Worm (Caenorhabditis elegans) whole organism, L4 larva: ENCODE measurements around the gene col-76.

Experiments used
- lin-39 ChIP-seq: fragments of 150-350 bp; optimal IDR thresholded peaks from 2 replicates; lab custom pipeline; 2014; ENCODE audit warnings: missing biosample characterization, missing genetic modification reagents, missing genetic modification characterization
- mep-1 ChIP-seq: fragments of 150-350 bp; sonication (generic microtip); optimal IDR thresholded peaks from 3 replicates; lab custom pipeline; 2014; ENCODE audit warnings: missing biosample characterization, missing genetic modification characterization
- spr-1 ChIP-seq: sonication (generic microtip); optimal IDR thresholded peaks from 2 replicates; lab custom pipeline; 2016; ENCODE audit warnings: mild to moderate bottlenecking, missing genetic modification characterization, missing compliant biosample characterization
- spr-3 ChIP-seq: fragments of 200-800 bp; sonication (Bioruptor generic); optimal IDR thresholded peaks from 2 replicates; lab custom pipeline; 2018; ENCODE audit warnings: mild to moderate bottlenecking, missing genetic modification characterization, missing compliant biosample characterization

ce11 chrII:8249710-8250109 is 45.6 kb downstream of the col-76 start:
- TF ChIP-seq lin-39 (tag; lab: Kevin White, UChicago), result no peak
- TF ChIP-seq mep-1, result no peak
- TF ChIP-seq spr-3, result no peak
- no peak for TF ChIP-seq spr-1 (tag; lab: Kevin White, UChicago)
